Worm (Caenorhabditis elegans) whole organism, early embryonic: Measurements from ENCODE around the gene lys-5.

Experiments used
- ama-1 ChIP-seq: fragments of 150-350 bp; optimal IDR thresholded peaks from 2 replicates; lab custom pipeline; 2014
- ceh-13 ChIP-seq: fragments of 200-800 bp; sonication (Bioruptor generic); optimal IDR thresholded peaks from 2 replicates; lab custom pipeline; 2018; ENCODE audit warnings: mild to moderate bottlenecking, missing genetic modification characterization, missing compliant biosample characterization

- TF ChIP-seq ama-1 (no peak), ceh-13 (GFP tag; lab: Kevin White, UChicago) (no peak)
Measured at ce11 chrIV:11641802-11642201, 16.4 kb upstream of the lys-5 start, which contains the start of gene ZK809.1.
